Fruit fly (Drosophila melanogaster): Measurements from ENCODE around the gene QC.
A peak's percentile ranks its signal among the peaks of the same experiment; 100 is the strongest.

- TF ChIP-seq CG34367 (tag; optimal IDR thresholded peaks at IDR 0.05) (peak; percentile 13), fd96Ca (GFP tag; IDR thresholded peaks at IDR 0.05) (peak; percentile 34; the same call in 1 of the 3 replicates), CG13204 (GFP tag; optimal IDR thresholded peaks at IDR 0.05) (peak; percentile 75), CG8159 (tag; optimal IDR thresholded peaks at IDR 0.05) (peak; percentile 41), EcR (GFP tag; optimal IDR thresholded peaks at IDR 0.05) (peak; percentile 71), Snoo (tag; optimal IDR thresholded peaks at IDR 0.05) (no peak), CG14655 (GFP tag; optimal IDR thresholded peaks at IDR 0.05) (peak; percentile 46), CG4496 (GFP tag; IDR thresholded peaks at IDR 0.05) (peak; percentile 61; the same call in 1 of the 3 replicates), D1 (tag; optimal IDR thresholded peaks at IDR 0.05) (no peak)
These were observed 41.2 kb upstream of the QC start for dm6 chr3L:5943348-5943904.

All from whole organism, pupa.